Worm (Caenorhabditis elegans) whole organism, L4 larva: ENCODE data around the gene lis-1.

Experiments used
- F26F4.8 ChIP-seq: fragments of 200-800 bp; sonication (Bioruptor generic); conservative IDR thresholded peaks from 2 replicates; pipeline ENCODE4 v1.3.6; 2022; ENCODE audit warnings: missing genetic modification characterization, missing compliant biosample characterization
- F37D6.2 ChIP-seq: sonication (generic microtip); optimal IDR thresholded peaks from 2 replicates; lab custom pipeline; 2016; ENCODE audit warnings: mild to moderate bottlenecking, missing genetic modification characterization, missing compliant biosample characterization
- F44E2.7 ChIP-seq: fragments of 200-800 bp; sonication (Bioruptor generic); IDR thresholded peaks from 2 replicates; pipeline ENCODE4 v2.1.2; 2022; ENCODE audit warnings: missing genetic modification characterization, missing compliant biosample characterization
- Y48G9A.11 ChIP-seq: fragments of 200-800 bp; sonication (Bioruptor generic); IDR thresholded peaks from 2 replicates; pipeline ENCODE4 v1.3.6; 2022; ENCODE audit warnings: missing genetic modification reagents, missing genetic modification characterization, missing compliant biosample characterization
- ZK546.5 ChIP-seq, 2 experiments: sonication (generic microtip); optimal IDR thresholded peaks; 2 replicates each; lab custom pipeline; 2017; ENCODE audit warnings: missing biosample characterization in 2 of 2, missing genetic modification characterization in 2 of 2
- ama-1 ChIP-seq: fragments of 150-350 bp; optimal IDR thresholded peaks from 2 replicates; lab custom pipeline; 2014; ENCODE audit warnings: inconsistent platforms, mixed read lengths
- ceh-20 ChIP-seq: fragments of 200-800 bp; sonication (Bioruptor generic); IDR thresholded peaks from 2 replicates; pipeline ENCODE4 v1.3.6; 2022; ENCODE audit warnings: missing genetic modification reagents, missing genetic modification characterization, missing compliant biosample characterization
- ceh-62 ChIP-seq: sonication (generic microtip); optimal IDR thresholded peaks from 2 replicates; lab custom pipeline; 2017; ENCODE audit warnings: missing biosample characterization, missing genetic modification characterization
- ceh-82 ChIP-seq: sonication (generic microtip); optimal IDR thresholded peaks from 2 replicates; lab custom pipeline; 2017; ENCODE audit warnings: missing biosample characterization, missing genetic modification characterization
- ces-1 ChIP-seq: fragments of 150-350 bp; sonication (generic microtip); optimal IDR thresholded peaks from 4 replicates; lab custom pipeline; 2014; ENCODE audit warnings: missing biosample characterization, missing genetic modification reagents, missing genetic modification characterization
- ctbp-1 ChIP-seq: fragments of 200-800 bp; sonication (Bioruptor generic); IDR thresholded peaks from 2 replicates; pipeline ENCODE4 v1.3.6; 2022; ENCODE audit warnings: missing genetic modification reagents, missing genetic modification characterization, missing compliant biosample characterization
- daf-12 ChIP-seq: fragments of 150-350 bp; optimal IDR thresholded peaks from 2 replicates; lab custom pipeline; 2014; ENCODE audit warnings: missing biosample characterization, missing genetic modification reagents, missing genetic modification characterization
- daf-19 ChIP-seq: fragments of 200-800 bp; sonication (Bioruptor generic); conservative IDR thresholded peaks from 2 replicates; pipeline ENCODE4 v1.3.6; 2022; ENCODE audit warnings: missing genetic modification characterization, missing compliant biosample characterization
- dmd-6 ChIP-seq: fragments of 200-800 bp; sonication (Bioruptor generic); IDR thresholded peaks from 2 replicates; pipeline ENCODE4 v1.3.6; 2022; ENCODE audit warnings: missing genetic modification reagents, missing genetic modification characterization, missing compliant biosample characterization
- dmd-9 ChIP-seq: fragments of 200-800 bp; sonication (Bioruptor generic); IDR thresholded peaks from 2 replicates; pipeline ENCODE4 v1.3.6; 2022; ENCODE audit warnings: missing genetic modification reagents, missing genetic modification characterization, missing compliant biosample characterization
- dpl-1 ChIP-seq: fragments of 150-350 bp; optimal IDR thresholded peaks from 2 replicates; lab custom pipeline; 2014; ENCODE audit warnings: missing biosample characterization, missing genetic modification reagents, missing genetic modification characterization
- duxl-1 ChIP-seq: sonication (generic microtip); optimal IDR thresholded peaks from 2 replicates; lab custom pipeline; 2016; ENCODE audit warnings: mild to moderate bottlenecking, missing genetic modification characterization, moderate library complexity, missing compliant biosample characterization; ENCODE audit not compliant: poor library complexity
- egl-43 ChIP-seq: fragments of 200-800 bp; sonication (Bioruptor generic); IDR thresholded peaks from 2 replicates; pipeline ENCODE4 v1.3.6; 2022; ENCODE audit warnings: missing genetic modification reagents, missing genetic modification characterization, missing compliant biosample characterization
- fos-1 ChIP-seq: fragments of 150-350 bp; optimal IDR thresholded peaks from 2 replicates; lab custom pipeline; 2014; ENCODE audit warnings: missing biosample characterization, missing genetic modification characterization
- hlh-30 ChIP-seq: sonication (generic microtip); optimal IDR thresholded peaks from 2 replicates; lab custom pipeline; 2017; ENCODE audit warnings: antibody characterized with exemption, mild to moderate bottlenecking, missing genetic modification characterization, missing compliant biosample characterization; ENCODE audit not compliant: insufficient read depth
- hmg-1.1 ChIP-seq: fragments of 200-800 bp; sonication (Bioruptor generic); IDR thresholded peaks from 2 replicates; pipeline ENCODE4 v1.3.6; 2022; ENCODE audit warnings: missing genetic modification reagents, missing genetic modification characterization, missing compliant biosample characterization
- lin-38 ChIP-seq: fragments of 200-800 bp; sonication (Bioruptor generic); IDR thresholded peaks from 2 replicates; pipeline ENCODE4 v1.3.6; 2022; ENCODE audit warnings: missing genetic modification reagents, missing genetic modification characterization, missing compliant biosample characterization
- lir-3 ChIP-seq: sonication (generic microtip); optimal IDR thresholded peaks from 2 replicates; lab custom pipeline; 2016; ENCODE audit warnings: mild to moderate bottlenecking, missing genetic modification characterization, missing compliant biosample characterization
- lsy-2 ChIP-seq, 2 experiments: fragments of 150-350 bp in 1 of 2; sonication (generic microtip) in 1 of 2; optimal IDR thresholded peaks; 2 replicates each; lab custom pipeline; 2014 to 2017; ENCODE audit warnings: missing biosample characterization in 2 of 2, missing genetic modification characterization in 2 of 2
- madf-5 ChIP-seq, 2 experiments: fragments of 200-800 bp; sonication (Bioruptor generic); IDR thresholded peaks; 2 replicates each; pipeline ENCODE4 v1.3.6; 2022; ENCODE audit warnings: missing compliant biosample characterization in 2 of 2, missing genetic modification characterization in 2 of 2
- madf-9 ChIP-seq: fragments of 200-800 bp; sonication (Bioruptor generic); conservative IDR thresholded peaks from 2 replicates; pipeline ENCODE4 v1.3.6; 2022; ENCODE audit warnings: missing genetic modification reagents, missing genetic modification characterization, missing compliant biosample characterization
- mdl-1 ChIP-seq, 2 experiments: fragments of 150-350 bp in 1 of 2; sonication (generic microtip) in 1 of 2; optimal IDR thresholded peaks; 2 replicates each; lab custom pipeline; 2014 to 2017; ENCODE audit warnings: missing biosample characterization in 2 of 2, missing genetic modification characterization in 2 of 2
- mep-1 ChIP-seq: fragments of 150-350 bp; sonication (generic microtip); optimal IDR thresholded peaks from 3 replicates; lab custom pipeline; 2014; ENCODE audit warnings: missing biosample characterization, missing genetic modification characterization
- mes-2 ChIP-seq: sonication (generic microtip); optimal IDR thresholded peaks from 2 replicates; lab custom pipeline; 2016; ENCODE audit warnings: missing genotype, mild to moderate bottlenecking, missing genetic modification characterization, missing compliant biosample characterization; ENCODE audit not compliant: poor library complexity, severe bottlenecking
- mxl-3 ChIP-seq: fragments of 200-800 bp; sonication (Bioruptor generic); optimal IDR thresholded peaks from 2 replicates; lab custom pipeline; 2018; ENCODE audit warnings: mild to moderate bottlenecking, missing genetic modification characterization, missing compliant biosample characterization
- nhr-10 ChIP-seq: fragments of 150-350 bp; optimal IDR thresholded peaks from 2 replicates; lab custom pipeline; 2014; ENCODE audit warnings: missing biosample characterization, missing genetic modification characterization
- nhr-102 ChIP-seq: sonication (generic microtip); optimal IDR thresholded peaks from 2 replicates; lab custom pipeline; 2016; ENCODE audit warnings: mild to moderate bottlenecking, missing genetic modification characterization, moderate library complexity, missing compliant biosample characterization
- nhr-11 ChIP-seq: fragments of 150-350 bp; optimal IDR thresholded peaks from 2 replicates; lab custom pipeline; 2014; ENCODE audit warnings: missing biosample characterization, missing genetic modification characterization
- nhr-237 ChIP-seq: sonication (generic microtip); optimal IDR thresholded peaks from 2 replicates; lab custom pipeline; 2017; ENCODE audit warnings: missing biosample characterization, missing genetic modification characterization
- nhr-25 ChIP-seq: sonication (generic microtip); optimal IDR thresholded peaks from 2 replicates; lab custom pipeline; 2017; ENCODE audit warnings: missing genetic modification characterization, mild to moderate bottlenecking, missing compliant biosample characterization, antibody characterized with exemption, moderate library complexity, borderline replicate concordance; ENCODE audit not compliant: insufficient read depth
- nhr-41 ChIP-seq: fragments of 200-800 bp; sonication (Bioruptor generic); IDR thresholded peaks from 2 replicates; pipeline ENCODE4 v1.3.6; 2022; ENCODE audit warnings: missing genetic modification reagents, missing genetic modification characterization, missing compliant biosample characterization
- nhr-42 ChIP-seq: fragments of 200-800 bp; sonication (Bioruptor generic); IDR thresholded peaks from 2 replicates; pipeline ENCODE4 v1.3.6; 2022; ENCODE audit warnings: missing genetic modification characterization, missing compliant biosample characterization
- php-3 ChIP-seq: fragments of 200-800 bp; sonication (Bioruptor generic); IDR thresholded peaks from 2 replicates; pipeline ENCODE4 v1.3.6; 2022; ENCODE audit warnings: missing genetic modification reagents, missing genetic modification characterization, missing compliant biosample characterization
- skn-1 ChIP-seq: fragments of 150-350 bp; optimal IDR thresholded peaks from 2 replicates; lab custom pipeline; 2014; ENCODE audit warnings: missing biosample characterization, missing genetic modification characterization
- snpc-4 ChIP-seq: fragments of 150-350 bp; optimal IDR thresholded peaks from 2 replicates; lab custom pipeline; 2014; ENCODE audit warnings: missing biosample characterization, missing genetic modification characterization
- spr-1 ChIP-seq: sonication (generic microtip); optimal IDR thresholded peaks from 2 replicates; lab custom pipeline; 2016; ENCODE audit warnings: mild to moderate bottlenecking, missing genetic modification characterization, missing compliant biosample characterization
- spr-3 ChIP-seq: fragments of 200-800 bp; sonication (Bioruptor generic); optimal IDR thresholded peaks from 2 replicates; lab custom pipeline; 2018; ENCODE audit warnings: mild to moderate bottlenecking, missing genetic modification characterization, missing compliant biosample characterization
- tag-97 ChIP-seq: fragments of 200-800 bp; sonication (Bioruptor generic); IDR thresholded peaks from 2 replicates; pipeline ENCODE4 v1.3.6; 2022; ENCODE audit warnings: missing genetic modification characterization, missing compliant biosample characterization
- unc-130 ChIP-seq: sonication (generic microtip); optimal IDR thresholded peaks from 2 replicates; lab custom pipeline; 2016; ENCODE audit warnings: missing genetic modification reagents, missing genetic modification characterization, missing compliant biosample characterization
- unc-62 ChIP-seq, 3 experiments: fragments of 150-350 bp in 1 of 3; sonication (generic microtip); optimal IDR thresholded peaks in 2 of 3; peaks in 1 of 3; 1 replicate in 1 of 3; 2 replicates in 2 of 3; lab custom pipeline; 2014 to 2017; ENCODE audit warnings: missing biosample characterization in 3 of 3, missing genetic modification characterization in 3 of 3, missing genetic modification reagents in 3 of 3, missing genotype in 1 of 3
- vab-7 ChIP-seq: fragments of 200-800 bp; sonication (Bioruptor generic); IDR thresholded peaks from 2 replicates; pipeline ENCODE4 v1.3.6; 2022; ENCODE audit warnings: missing genetic modification reagents, missing genetic modification characterization, missing compliant biosample characterization
- zfp-2 ChIP-seq: sonication (generic microtip); optimal IDR thresholded peaks from 2 replicates; lab custom pipeline; 2016; ENCODE audit warnings: mild to moderate bottlenecking, missing genetic modification characterization, missing compliant biosample characterization

Gene lis-1

ce11 chrIII:13376304-13376760 lies at the start of gene lis-1:
TSS of gene lis-1 (minus strand) at chrIII:13376710.
- TF ChIP-seq fos-1 (no peak), lsy-2 (tag; optimal IDR thresholded peaks at IDR 0.05; lab: Kevin White, UChicago) (peak in 1 of 2 experiments; percentile 5), ces-1 (GFP tag; lab: Kevin White, UChicago) (peak; percentile 55), mdl-1 (tag; optimal IDR thresholded peaks at IDR 0.05; lab: Kevin White, UChicago) (no peak), nhr-10 (tag; lab: Kevin White, UChicago) (no peak), ctbp-1 (GFP tag; lab: Robert Waterston, UW) (peak; percentile 51; the same call in 1 of the 2 replicates)

- TF ChIP-seq unc-130 (no peak), lsy-2 (tag; optimal IDR thresholded peaks at IDR 0.05; lab: Kevin White, UChicago) (peak in 1 of 2 experiments; percentile 65), spr-1 (tag; lab: Kevin White, UChicago) (no peak), tag-97 (no peak), dpl-1 (GFP tag; lab: Kevin White, UChicago) (peak; percentile 51), vab-7 (GFP tag; lab: Robert Waterston, UW) (no peak), lir-3 (tag; lab: Kevin White, UChicago) (no peak), nhr-25 (no peak), Y48G9A.11 (GFP tag; lab: Robert Waterston, UW) (no peak), duxl-1 (tag; lab: Kevin White, UChicago) (no peak), ceh-62 (tag; lab: Kevin White, UChicago) (no peak), snpc-4 (tag; lab: Kevin White, UChicago) (no peak), mes-2 (tag; lab: Kevin White, UChicago) (peak; percentile 43), daf-12 (tag; lab: Kevin White, UChicago) (no peak), ceh-20 (GFP tag; lab: Robert Waterston, UW) (no peak), daf-19 (no peak), php-3 (GFP tag; lab: Robert Waterston, UW) (no peak), lin-38 (GFP tag; lab: Robert Waterston, UW) (peak; percentile 36), hmg-1.1 (GFP tag; lab: Robert Waterston, UW) (no peak)
These were observed 49.5 kb upstream of the lis-1 start, which contains the start of gene cope-1 for ce11 chrIII:13426036-13426435. TSS of gene cope-1 (plus strand) at chrIII:13426264.

- TF ChIP-seq dmd-6 (GFP tag; lab: Robert Waterston, UW) = no peak; the same call in 1 of the 2 replicates
- TF ChIP-seq mxl-3 (GFP tag; lab: Kevin White, UChicago) = no peak
- TF ChIP-seq madf-5 (GFP tag; IDR thresholded peaks at IDR 0.05; lab: Robert Waterston, UW) = no peak
- TF ChIP-seq F26F4.8 = no peak
- TF ChIP-seq daf-19 = no peak
- no peak for TF ChIP-seq skn-1 (tag; lab: Kevin White, UChicago)
- no peak for TF ChIP-seq F44E2.7 (GFP tag; lab: Robert Waterston, UW)
- no peak for TF ChIP-seq ceh-82 (tag; lab: Kevin White, UChicago)
- no peak for TF ChIP-seq F37D6.2 (tag; lab: Kevin White, UChicago)
- TF ChIP-seq nhr-11 (tag; lab: Kevin White, UChicago) = peak; percentile 51
- no peak for TF ChIP-seq zfp-2 (tag; lab: Kevin White, UChicago)
- TF ChIP-seq nhr-41 (GFP tag; lab: Robert Waterston, UW) = no peak
- no peak for TF ChIP-seq ZK546.5 (tag; optimal IDR thresholded peaks at IDR 0.05; lab: Kevin White, UChicago)
- no peak for TF ChIP-seq nhr-42 (GFP tag; lab: Robert Waterston, UW)
- peak; percentile 80 for TF ChIP-seq mep-1
- no peak for TF ChIP-seq spr-1 (tag; lab: Kevin White, UChicago)
- TF ChIP-seq ctbp-1 (GFP tag; lab: Robert Waterston, UW) = no peak
- TF ChIP-seq dmd-9 (GFP tag; lab: Robert Waterston, UW) = no peak
- TF ChIP-seq unc-62 (GFP tag; optimal IDR thresholded peaks at IDR 0.05 in 1 of 2; lab: Kevin White, UChicago) = no peak
- no peak for TF ChIP-seq unc-62 (tag; optimal IDR thresholded peaks at IDR 0.05; lab: Kevin White, UChicago)
- TF ChIP-seq egl-43 (GFP tag; lab: Robert Waterston, UW) = no peak
- no peak for TF ChIP-seq ceh-62 (tag; lab: Kevin White, UChicago)
- peak; percentile 54 for TF ChIP-seq hlh-30
- TF ChIP-seq spr-3 (GFP tag; lab: Kevin White, UChicago) = no peak
- TF ChIP-seq mdl-1 (tag; optimal IDR thresholded peaks at IDR 0.05; lab: Kevin White, UChicago) = peak in 1 of 2 experiments; percentile 24
- no peak for TF ChIP-seq ceh-20 (GFP tag; lab: Robert Waterston, UW)
- no peak for TF ChIP-seq ama-1 (lab: Kevin White, UChicago)
- no peak for TF ChIP-seq fos-1
- no peak for TF ChIP-seq nhr-102 (tag; lab: Kevin White, UChicago)
- TF ChIP-seq nhr-237 = no peak
- TF ChIP-seq madf-9 (GFP tag; lab: Robert Waterston, UW) = no peak
These were observed 46.9 kb upstream of the lis-1 start, which contains the start of gene exo-1 for ce11 chrIII:13423414-13423813. TSS of gene exo-1 (plus strand) at chrIII:13423514.
